Fruit fly (Drosophila melanogaster) S2 (cell line): ENCODE data around the gene CG31161.

ENCODE experiments used
- CG8478 ChIP-seq: fragments of >200 bp; optimal IDR thresholded peaks from 2 replicates; lab custom pipeline; 2018
- CTCF ChIP-seq, 2 experiments: fragments of >200 bp; optimal IDR thresholded peaks; 2 replicates each; lab custom pipeline; 2018

DNA sequence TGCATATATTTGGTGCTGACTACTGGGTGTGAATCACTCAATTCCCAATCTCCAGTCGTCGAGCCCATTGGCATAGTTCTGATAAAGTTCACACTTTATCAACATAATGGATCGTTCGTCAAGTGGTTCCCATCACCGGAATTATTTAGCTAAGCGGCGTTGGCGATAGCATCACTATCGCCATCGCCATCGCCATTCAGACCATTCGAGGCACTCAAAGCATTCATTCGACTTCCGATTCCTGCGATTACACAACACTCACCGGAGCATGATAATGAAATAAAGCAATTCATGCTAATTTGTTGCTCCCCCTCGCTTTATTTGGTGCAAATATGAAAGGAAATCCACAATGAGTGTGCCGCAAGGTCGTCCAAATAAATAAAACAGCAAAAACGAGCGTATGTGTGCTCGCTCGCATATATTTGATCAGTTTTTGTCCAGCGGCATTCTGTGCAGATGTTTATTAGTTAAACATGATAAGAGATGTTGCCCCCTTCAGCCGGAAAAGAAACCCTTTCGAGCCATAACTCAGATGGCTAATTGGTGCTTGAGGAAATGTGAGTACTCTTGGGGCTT, 20.9 kb upstream of the CG31161 start:
- TF ChIP-seq CG8478 (no peak), CTCF (optimal IDR thresholded peaks at IDR 0.05; lab: Kevin White, UChicago) (no peak)
